Worm (Caenorhabditis elegans) whole organism, L4/young adult: ENCODE data around the gene dkf-2.

ENCODE experiments used
- W03F9.2 ChIP-seq: fragments of 150-350 bp; optimal IDR thresholded peaks from 2 replicates; lab custom pipeline; 2014; ENCODE audit warnings: missing biosample characterization, missing genetic modification characterization
- dao-5 ChIP-seq: sonication (generic microtip); optimal IDR thresholded peaks from 2 replicates; lab custom pipeline; 2016; ENCODE audit warnings: missing genotype, missing genetic modification characterization, moderate library complexity, missing compliant biosample characterization
- him-1 ChIP-seq: sonication (generic microtip); optimal IDR thresholded peaks from 2 replicates; lab custom pipeline; 2016; ENCODE audit warnings: missing genotype, missing genetic modification reagents, missing genetic modification characterization, missing compliant biosample characterization

DNA sequence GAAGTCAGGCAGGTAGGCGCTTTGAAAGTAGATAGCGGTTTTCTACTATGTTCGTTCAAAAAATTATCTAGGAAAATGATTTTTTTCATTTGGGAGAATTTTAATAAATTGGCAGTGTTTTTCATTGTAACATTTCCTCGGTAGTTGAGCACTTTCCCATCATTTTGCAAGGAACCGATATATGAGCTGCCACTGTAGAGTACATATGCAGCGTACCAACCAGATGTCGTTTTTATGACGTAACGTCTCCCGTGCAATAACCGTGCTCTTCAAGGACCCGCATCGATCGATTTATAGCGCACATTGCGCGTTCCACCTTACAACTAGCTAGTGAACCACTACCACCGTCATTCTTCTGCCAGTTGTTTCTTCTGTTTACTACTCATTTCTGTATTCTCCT is 5.3 kb upstream of the dkf-2 start, which contains the start of gene T25E12.6:
- TF ChIP-seq him-1 (tag; lab: Kevin White, UChicago) (no peak), dao-5 (no peak), W03F9.2 (tag; lab: Kevin White, UChicago) (no peak)
